Worm (Caenorhabditis elegans) whole organism, late embryonic: Measurements from ENCODE around the gene ZK1240.1.

Source experiments
- C08G9.2 ChIP-seq: sonication (generic microtip); optimal IDR thresholded peaks from 2 replicates; lab custom pipeline; 2016; ENCODE audit warnings: mild to moderate bottlenecking, missing genetic modification characterization, moderate library complexity, missing compliant biosample characterization
- C38D4.7 ChIP-seq: fragments of 200-800 bp; sonication (Bioruptor generic); optimal IDR thresholded peaks from 2 replicates; lab custom pipeline; 2018; ENCODE audit warnings: mild to moderate bottlenecking, missing genetic modification characterization, moderate library complexity, missing compliant biosample characterization
- F13H6.1 ChIP-seq: sonication (generic microtip); optimal IDR thresholded peaks from 2 replicates; lab custom pipeline; 2016; ENCODE audit warnings: missing genetic modification characterization, missing compliant biosample characterization
- K02D7.2 ChIP-seq: sonication (generic microtip); optimal IDR thresholded peaks from 2 replicates; lab custom pipeline; 2017; ENCODE audit warnings: mild to moderate bottlenecking, missing genetic modification characterization, missing compliant biosample characterization
- T23F11.4 ChIP-seq: fragments of 200-800 bp; sonication (Bioruptor generic); optimal IDR thresholded peaks from 2 replicates; lab custom pipeline; 2018; ENCODE audit warnings: mild to moderate bottlenecking, missing genetic modification characterization, missing compliant biosample characterization
- Y22D7AL.16 ChIP-seq: sonication (generic microtip); optimal IDR thresholded peaks from 2 replicates; lab custom pipeline; 2016; ENCODE audit warnings: missing genetic modification characterization, missing compliant biosample characterization
- ahr-1 ChIP-seq: sonication (generic microtip); optimal IDR thresholded peaks from 2 replicates; lab custom pipeline; 2016; ENCODE audit warnings: missing genetic modification characterization, missing compliant biosample characterization
- ama-1 ChIP-seq: fragments of 150-350 bp; optimal IDR thresholded peaks from 2 replicates; lab custom pipeline; 2014
- ceh-14 ChIP-seq: sonication (generic microtip); optimal IDR thresholded peaks from 2 replicates; lab custom pipeline; 2016; ENCODE audit warnings: missing genotype, missing genetic modification characterization, missing compliant biosample characterization
- ceh-18 ChIP-seq: sonication (generic microtip); optimal IDR thresholded peaks from 2 replicates; lab custom pipeline; 2016; ENCODE audit warnings: missing genetic modification characterization, missing compliant biosample characterization
- ceh-2 ChIP-seq: sonication (generic microtip); optimal IDR thresholded peaks from 2 replicates; lab custom pipeline; 2016; ENCODE audit warnings: missing genotype, missing genetic modification characterization, missing compliant biosample characterization
- ceh-24 ChIP-seq: sonication (generic microtip); optimal IDR thresholded peaks from 2 replicates; lab custom pipeline; 2016; ENCODE audit warnings: mild to moderate bottlenecking, missing genetic modification characterization, missing compliant biosample characterization
- ceh-9 ChIP-seq: sonication (generic microtip); optimal IDR thresholded peaks from 2 replicates; lab custom pipeline; 2016; ENCODE audit warnings: mild to moderate bottlenecking, missing genetic modification characterization, inconsistent platforms, missing compliant biosample characterization
- dmd-4 ChIP-seq: sonication (generic microtip); optimal IDR thresholded peaks from 2 replicates; lab custom pipeline; 2016; ENCODE audit warnings: borderline replicate concordance, missing genetic modification characterization, missing compliant biosample characterization
- elt-2 ChIP-seq: sonication (generic microtip); optimal IDR thresholded peaks from 2 replicates; lab custom pipeline; 2016; ENCODE audit warnings: missing genetic modification reagents, missing genetic modification characterization, missing compliant biosample characterization
- elt-4 ChIP-seq: sonication (generic microtip); optimal IDR thresholded peaks from 2 replicates; lab custom pipeline; 2016; ENCODE audit warnings: missing genetic modification characterization, missing compliant biosample characterization
- fkh-6 ChIP-seq: sonication (generic microtip); optimal IDR thresholded peaks from 2 replicates; lab custom pipeline; 2016; ENCODE audit warnings: missing genetic modification characterization, missing compliant biosample characterization
- hlh-13 ChIP-seq: fragments of 200-800 bp; sonication (Bioruptor generic); optimal IDR thresholded peaks from 2 replicates; lab custom pipeline; 2018; ENCODE audit warnings: mild to moderate bottlenecking, missing genetic modification characterization, missing compliant biosample characterization
- hlh-15 ChIP-seq: sonication (generic microtip); optimal IDR thresholded peaks from 2 replicates; lab custom pipeline; 2016; ENCODE audit warnings: missing genetic modification characterization, missing compliant biosample characterization
- hlh-8 ChIP-seq: sonication (generic microtip); optimal IDR thresholded peaks from 2 replicates; lab custom pipeline; 2016; ENCODE audit warnings: missing genotype, missing genetic modification characterization, missing compliant biosample characterization
- lim-6 ChIP-seq: sonication (generic microtip); optimal IDR thresholded peaks from 2 replicates; lab custom pipeline; 2016; ENCODE audit warnings: missing genetic modification characterization, missing compliant biosample characterization
- madf-2 ChIP-seq: sonication (generic microtip); optimal IDR thresholded peaks from 2 replicates; lab custom pipeline; 2017; ENCODE audit warnings: missing genetic modification characterization, missing compliant biosample characterization
- mec-3 ChIP-seq: sonication (generic microtip); optimal IDR thresholded peaks from 2 replicates; lab custom pipeline; 2016; ENCODE audit warnings: borderline replicate concordance, missing genetic modification characterization, missing compliant biosample characterization
- nfya-1 ChIP-seq: sonication (generic microtip); optimal IDR thresholded peaks from 2 replicates; lab custom pipeline; 2017; ENCODE audit warnings: missing genetic modification characterization, mild to moderate bottlenecking, missing compliant biosample characterization, antibody characterized with exemption, moderate library complexity
- nhr-11 ChIP-seq: fragments of 150-350 bp; optimal IDR thresholded peaks from 2 replicates; lab custom pipeline; 2014; ENCODE audit warnings: missing biosample characterization, missing genetic modification characterization
- nhr-232 ChIP-seq: sonication (generic microtip); optimal IDR thresholded peaks from 2 replicates; lab custom pipeline; 2016; ENCODE audit warnings: missing genetic modification characterization, missing compliant biosample characterization
- odd-2 ChIP-seq: sonication (generic microtip); optimal IDR thresholded peaks from 2 replicates; lab custom pipeline; 2017; ENCODE audit warnings: antibody characterized with exemption, mild to moderate bottlenecking, missing genetic modification characterization, missing compliant biosample characterization
- pag-3 ChIP-seq: sonication (generic microtip); optimal IDR thresholded peaks from 2 replicates; lab custom pipeline; 2016; ENCODE audit warnings: missing compliant biosample characterization, missing genetic modification characterization, borderline replicate concordance
- pat-9 ChIP-seq: fragments of 200-800 bp; sonication (Bioruptor generic); optimal IDR thresholded peaks from 2 replicates; lab custom pipeline; 2018; ENCODE audit warnings: mild to moderate bottlenecking, missing genetic modification characterization, moderate library complexity, missing compliant biosample characterization
- pax-1 ChIP-seq: fragments of 150-350 bp; optimal IDR thresholded peaks from 2 replicates; lab custom pipeline; 2014; ENCODE audit warnings: missing biosample characterization, missing genetic modification characterization
- pha-2 ChIP-seq: sonication (generic microtip); optimal IDR thresholded peaks from 2 replicates; lab custom pipeline; 2017; ENCODE audit warnings: mild to moderate bottlenecking, missing genetic modification characterization, missing compliant biosample characterization
- pros-1 ChIP-seq: fragments of 150-350 bp; optimal IDR thresholded peaks from 2 replicates; lab custom pipeline; 2014; ENCODE audit warnings: missing biosample characterization, missing genetic modification reagents, missing genetic modification characterization
- rnt-1 ChIP-seq: sonication (generic microtip); optimal IDR thresholded peaks from 2 replicates; lab custom pipeline; 2016; ENCODE audit warnings: missing genetic modification characterization, missing compliant biosample characterization
- sdc-2 ChIP-seq: sonication (generic microtip); optimal IDR thresholded peaks from 2 replicates; lab custom pipeline; 2016; ENCODE audit warnings: missing genotype, missing genetic modification characterization, missing compliant biosample characterization
- sox-2 ChIP-seq: fragments of 200-800 bp; sonication (Bioruptor generic); IDR thresholded peaks from 2 replicates; pipeline ENCODE4 v1.3.6; 2022; ENCODE audit warnings: missing genetic modification reagents, missing genetic modification characterization, missing compliant biosample characterization
- sox-4 ChIP-seq: sonication (generic microtip); optimal IDR thresholded peaks from 2 replicates; lab custom pipeline; 2017; ENCODE audit warnings: mild to moderate bottlenecking, missing genetic modification characterization, inconsistent platforms, missing compliant biosample characterization
- tbx-2 ChIP-seq: sonication (generic microtip); optimal IDR thresholded peaks from 2 replicates; lab custom pipeline; 2016; ENCODE audit warnings: missing genetic modification characterization, missing compliant biosample characterization
- tbx-7 ChIP-seq: sonication (generic microtip); optimal IDR thresholded peaks from 2 replicates; lab custom pipeline; 2016; ENCODE audit warnings: missing genotype, missing genetic modification characterization, missing compliant biosample characterization
- ttx-3 ChIP-seq: sonication (generic microtip); optimal IDR thresholded peaks from 2 replicates; lab custom pipeline; 2016; ENCODE audit warnings: missing genetic modification reagents, missing genetic modification characterization, missing compliant biosample characterization
- unc-55 ChIP-seq: sonication (generic microtip); optimal IDR thresholded peaks from 2 replicates; lab custom pipeline; 2017; ENCODE audit warnings: missing biosample characterization, missing genetic modification reagents, missing genetic modification characterization
- unc-86 ChIP-seq: sonication (generic microtip); optimal IDR thresholded peaks from 2 replicates; lab custom pipeline; 2016; ENCODE audit warnings: missing genetic modification characterization, missing compliant biosample characterization

Gene ZK1240.1

ce11 chrII:2317883-2318357, 11.3 kb upstream of the ZK1240.1 start, which contains the start of the genes ZK1240.5 and ZK1240.9:
Gene ZK1240.5, minus strand, starts transcription at chrII:2317933.
Gene ZK1240.9, plus strand, starts transcription at chrII:2318189.
- TF ChIP-seq tbx-7 (tag; lab: Kevin White, UChicago) (no peak), nfya-1 (tag; lab: Kevin White, UChicago) (no peak), hlh-13 (no peak)
- TF ChIP-seq, all 69 proteins: peak for 0

ce11 chrII:2320097-2320496, 9.1 kb upstream of the ZK1240.1 start, which contains the start of gene ZK1240.3:
Gene ZK1240.3, plus strand, starts transcription at chrII:2320334.
- TF ChIP-seq nfya-1 (tag; lab: Kevin White, UChicago) (no peak), elt-2 (peak; percentile 17), C38D4.7 (no peak), pros-1 (tag; lab: Kevin White, UChicago) (no peak), sdc-2 (tag; lab: Kevin White, UChicago) (no peak), nhr-11 (tag; lab: Kevin White, UChicago) (no peak), hlh-13 (no peak), pax-1 (tag; lab: Kevin White, UChicago) (no peak)

ce11 chrII:2322857-2323518, 6.2 kb upstream of the ZK1240.1 start, which contains the start of the genes ZK1240.6 and ZK1240.2:
Gene ZK1240.6, minus strand, starts transcription at chrII:2322907.
Gene ZK1240.2, plus strand, starts transcription at chrII:2323376.
- no peak for TF ChIP-seq fkh-6 (tag; lab: Kevin White, UChicago)
- no peak for TF ChIP-seq F13H6.1 (tag; lab: Kevin White, UChicago)
- no peak for TF ChIP-seq nhr-232 (tag; lab: Kevin White, UChicago)
- no peak for TF ChIP-seq mec-3 (tag; lab: Kevin White, UChicago)
- no peak for TF ChIP-seq ttx-3 (tag; lab: Kevin White, UChicago)

ce11 chrII:2324956-2325355, 4.2 kb upstream of the ZK1240.1 start, which contains the start of gene ZK1240.11:
Gene ZK1240.11, plus strand, starts transcription at chrII:2325256.
- TF ChIP-seq ceh-14 (tag; lab: Kevin White, UChicago) (no peak), dmd-4 (no peak), hlh-13 (no peak), Y22D7AL.16 (no peak), pha-2 (tag; lab: Kevin White, UChicago) (no peak), rnt-1 (tag; lab: Kevin White, UChicago) (no peak), C08G9.2 (no peak), pag-3 (no peak), T23F11.4 (GFP tag; lab: Kevin White, UChicago) (no peak), K02D7.2 (tag; lab: Kevin White, UChicago) (no peak), C38D4.7 (no peak), ama-1 (no peak), sox-4 (tag; lab: Kevin White, UChicago) (no peak), pax-1 (tag; lab: Kevin White, UChicago) (no peak)

ce11 chrII:2330462-2330861, 1.3 kb downstream of the ZK1240.1 start:
- TF ChIP-seq elt-4 (tag; lab: Kevin White, UChicago) = no peak
- TF ChIP-seq ceh-24 (tag; lab: Kevin White, UChicago) = no peak
- TF ChIP-seq tbx-2 = no peak
- TF ChIP-seq T23F11.4 (GFP tag; lab: Kevin White, UChicago) = no peak
- TF ChIP-seq unc-55 (GFP tag; lab: Kevin White, UChicago) = no peak
- TF ChIP-seq pros-1 (tag; lab: Kevin White, UChicago) = no peak
- TF ChIP-seq unc-86 = no peak
- TF ChIP-seq madf-2 (tag; lab: Kevin White, UChicago) = no peak
- no peak for TF ChIP-seq nhr-11 (tag; lab: Kevin White, UChicago)

- no peak for TF ChIP-seq ceh-18
- no peak for TF ChIP-seq nfya-1 (tag; lab: Kevin White, UChicago)
- no peak for TF ChIP-seq Y22D7AL.16
- TF ChIP-seq sox-2 (GFP tag; lab: Robert Waterston, UW) = no peak
- TF ChIP-seq hlh-15 (tag; lab: Kevin White, UChicago) = no peak
- no peak for TF ChIP-seq ceh-2 (tag; lab: Kevin White, UChicago)
- TF ChIP-seq elt-2 = no peak
- TF ChIP-seq hlh-8 (tag; lab: Kevin White, UChicago) = no peak
- TF ChIP-seq ama-1 = no peak
- TF ChIP-seq ceh-9 (tag; lab: Kevin White, UChicago) = no peak
- no peak for TF ChIP-seq ahr-1 (tag; lab: Kevin White, UChicago)
- TF ChIP-seq pat-9 (tag; lab: Kevin White, UChicago) = no peak
- TF ChIP-seq odd-2 (tag; lab: Kevin White, UChicago) = no peak
- no peak for TF ChIP-seq nhr-11 (tag; lab: Kevin White, UChicago)
- TF ChIP-seq pag-3 = no peak
- no peak for TF ChIP-seq lim-6
- TF ChIP-seq nhr-232 (tag; lab: Kevin White, UChicago) = no peak
- no peak for TF ChIP-seq pros-1 (tag; lab: Kevin White, UChicago)
Observed at ce11 chrII:2332220-2332619, 3.0 kb downstream of the ZK1240.1 start, which contains the start of gene F43C11.8. Gene F43C11.8, plus strand, starts transcription at chrII:2332520.
